Fruit fly (Drosophila melanogaster) whole organism, embryonic: ENCODE results near the gene CG6983.
A peak's percentile ranks its signal among the peaks of the same experiment; 100 is the strongest.

Experiments
- Asciz ChIP-seq: fragments of 200-800 bp; sonication (Bioruptor generic); optimal IDR thresholded peaks from 2 replicates; lab custom pipeline; 2017; ENCODE audit warnings: missing biosample characterization, mild to moderate bottlenecking, missing genetic modification characterization, missing genetic modification reagents
- Atf-2 ChIP-seq: fragments of 200-800 bp; sonication (Bioruptor generic); optimal IDR thresholded peaks from 2 replicates; lab custom pipeline; 2016; ENCODE audit warnings: missing biosample characterization, missing genetic modification characterization
- BEAF-32 ChIP-seq: fragments of 200-800 bp; sonication (Bioruptor generic); optimal IDR thresholded peaks from 3 replicates; lab custom pipeline; 2017; ENCODE audit warnings: missing biosample characterization, missing genetic modification characterization, mild to moderate bottlenecking, moderate library complexity, missing genetic modification reagents
- CG10431 ChIP-seq: fragments of 200-800 bp; sonication (Bioruptor generic); optimal IDR thresholded peaks from 3 replicates; lab custom pipeline; 2018; ENCODE audit warnings: missing biosample characterization, mild to moderate bottlenecking, missing genetic modification characterization
- CG11398 ChIP-seq: fragments of 200-800 bp; sonication (Bioruptor generic); optimal IDR thresholded peaks from 2 replicates; lab custom pipeline; 2016; ENCODE audit warnings: missing biosample characterization, missing genetic modification characterization
- CG12071 ChIP-seq: fragments of 200-800 bp; sonication (Bioruptor generic); optimal IDR thresholded peaks from 3 replicates; lab custom pipeline; 2018; ENCODE audit warnings: missing biosample characterization, mild to moderate bottlenecking, missing genetic modification characterization
- CG14050 ChIP-seq: fragments of 200-800 bp; sonication (Bioruptor generic); IDR thresholded peaks from 3 replicates; pipeline ENCODE4 v1.3.6; 2022; ENCODE audit warnings: missing biosample characterization, missing genetic modification characterization
- CG1603 ChIP-seq: fragments of 200-800 bp; sonication (Bioruptor generic); optimal IDR thresholded peaks from 2 replicates; lab custom pipeline; 2019; ENCODE audit warnings: missing biosample characterization, mild to moderate bottlenecking, missing genetic modification characterization, moderate library complexity
- CG17612 ChIP-seq: fragments of 200-800 bp; sonication (Bioruptor generic); IDR thresholded peaks from 2 replicates; pipeline ENCODE4 v1.3.6; 2022; ENCODE audit warnings: missing biosample characterization, missing genetic modification characterization
- CG1792 ChIP-seq: fragments of 200-800 bp; sonication (Bioruptor generic); optimal IDR thresholded peaks from 2 replicates; lab custom pipeline; 2016; ENCODE audit warnings: missing biosample characterization, missing genetic modification characterization
- CG18262 ChIP-seq: fragments of 200-800 bp; optimal IDR thresholded peaks from 3 replicates; lab custom pipeline; 2019; ENCODE audit warnings: missing biosample characterization, mild to moderate bottlenecking, missing genetic modification characterization, moderate library complexity
- CG2116 ChIP-seq: fragments of 200-800 bp; sonication (Bioruptor generic); optimal IDR thresholded peaks from 3 replicates; lab custom pipeline; 2018; ENCODE audit warnings: missing biosample characterization, mild to moderate bottlenecking, missing genetic modification characterization
- CG3407 ChIP-seq: fragments of 200-800 bp; sonication (Bioruptor generic); optimal IDR thresholded peaks from 2 replicates; lab custom pipeline; 2018; ENCODE audit warnings: missing biosample characterization, mild to moderate bottlenecking, missing genetic modification characterization
- CG34224 ChIP-seq: fragments of 200-800 bp; sonication (Bioruptor generic); IDR thresholded peaks from 3 replicates; pipeline ENCODE4 v1.3.6; 2022; ENCODE audit warnings: missing biosample characterization, missing genetic modification characterization; ENCODE audit not compliant: partially characterized antibody
- CG6654 ChIP-seq: fragments of 200-800 bp; sonication (Bioruptor generic); optimal IDR thresholded peaks from 2 replicates; lab custom pipeline; 2017; ENCODE audit warnings: missing biosample characterization, mild to moderate bottlenecking, missing genetic modification characterization
- CG6689 ChIP-seq: fragments of 200-800 bp; sonication (Bioruptor generic); IDR thresholded peaks from 2 replicates; pipeline ENCODE4 v1.3.6; 2022; ENCODE audit warnings: missing biosample characterization, missing genetic modification characterization
- CG7372 ChIP-seq: fragments of 200-800 bp; sonication (Bioruptor generic); IDR thresholded peaks from 2 replicates; pipeline ENCODE4 v1.3.6; 2022; ENCODE audit warnings: missing biosample characterization, missing genetic modification characterization
- CG8089 ChIP-seq: fragments of 200-800 bp; sonication (Bioruptor generic); optimal IDR thresholded peaks from 3 replicates; lab custom pipeline; 2016; ENCODE audit warnings: missing biosample characterization, missing genetic modification characterization
- CTCF ChIP-seq: fragments of 200-800 bp; sonication (Bioruptor generic); optimal IDR thresholded peaks from 2 replicates; lab custom pipeline; 2017; ENCODE audit warnings: missing biosample characterization, mild to moderate bottlenecking, missing genetic modification characterization, moderate library complexity
- Elba2 ChIP-seq: fragments of 200-800 bp; sonication (Bioruptor generic); optimal IDR thresholded peaks from 3 replicates; lab custom pipeline; 2016; ENCODE audit warnings: missing biosample characterization, missing genetic modification characterization
- Ets65A ChIP-seq: fragments of 200-800 bp; sonication (Bioruptor generic); peaks from one replicate; lab custom pipeline; 2016; ENCODE audit warnings: missing biosample characterization, missing genetic modification characterization
- HmgD ChIP-seq: fragments of 200-800 bp; sonication (Bioruptor generic); optimal IDR thresholded peaks from 3 replicates; lab custom pipeline; 2016; ENCODE audit warnings: missing biosample characterization, missing genetic modification characterization
- Hr51 ChIP-seq, 2 experiments: fragments of 200-800 bp; sonication (Bioruptor generic); optimal IDR thresholded peaks; 2 replicates in 1 of 2; 3 replicates in 1 of 2; lab custom pipeline; 2016 to 2018; ENCODE audit warnings: missing biosample characterization in 2 of 2, missing genetic modification characterization in 2 of 2, mild to moderate bottlenecking in 1 of 2, moderate library complexity in 1 of 2
- Jarid2 ChIP-seq: fragments of 200-800 bp; sonication (Bioruptor generic); optimal IDR thresholded peaks from 3 replicates; lab custom pipeline; 2017; ENCODE audit warnings: mild to moderate bottlenecking, missing biosample characterization, missing genetic modification reagents, missing genetic modification characterization
- Sox100B ChIP-seq: fragments of 200-800 bp; sonication (Bioruptor generic); optimal IDR thresholded peaks from 3 replicates; lab custom pipeline; 2018; ENCODE audit warnings: missing biosample characterization, mild to moderate bottlenecking, missing genetic modification characterization
- Sox102F ChIP-seq: fragments of 200-800 bp; sonication (Bioruptor generic); optimal IDR thresholded peaks from 2 replicates; lab custom pipeline; 2018; ENCODE audit warnings: missing biosample characterization, mild to moderate bottlenecking, missing genetic modification characterization, moderate library complexity
- Ssrp ChIP-seq: fragments of 200-800 bp; sonication (Bioruptor generic); optimal IDR thresholded peaks from 2 replicates; lab custom pipeline; 2018; ENCODE audit warnings: missing biosample characterization, mild to moderate bottlenecking, missing genetic modification characterization, moderate library complexity
- Xrp1 ChIP-seq: fragments of 200-800 bp; sonication (Bioruptor generic); IDR thresholded peaks from 2 replicates; pipeline ENCODE4 v1.3.6; 2022; ENCODE audit warnings: missing biosample characterization, missing genetic modification characterization
- ac ChIP-seq: fragments of 200-800 bp; sonication (Bioruptor generic); optimal IDR thresholded peaks from 3 replicates; lab custom pipeline; 2017; ENCODE audit warnings: missing biosample characterization, mild to moderate bottlenecking, missing genetic modification characterization
- chinmo ChIP-seq: fragments of 200-800 bp; sonication (Bioruptor generic); IDR thresholded peaks from 4 replicates; pipeline ENCODE4 v1.3.6; 2022; ENCODE audit warnings: missing biosample characterization, missing genetic modification characterization; ENCODE audit not compliant: partially characterized antibody
- chn ChIP-seq: fragments of 200-800 bp; sonication (Bioruptor generic); optimal IDR thresholded peaks from 2 replicates; lab custom pipeline; 2016; ENCODE audit warnings: missing biosample characterization, missing genetic modification characterization
- da ChIP-seq: fragments of 200-800 bp; sonication (Bioruptor generic); optimal IDR thresholded peaks from 2 replicates; lab custom pipeline; 2016; ENCODE audit warnings: missing biosample characterization, missing genetic modification characterization
- eve ChIP-seq, 2 experiments: fragments of >200 bp; optimal IDR thresholded peaks; 2 replicates each; lab custom pipeline; 2017; ENCODE audit warnings: missing biosample characterization in 2 of 2, missing genetic modification characterization in 2 of 2
- ham ChIP-seq: fragments of 200-800 bp; sonication (Bioruptor generic); IDR thresholded peaks from 2 replicates; pipeline ENCODE4 v1.3.6; 2022; ENCODE audit warnings: missing biosample characterization, missing genetic modification characterization
- inv ChIP-seq: fragments of 200-800 bp; sonication (Bioruptor generic); IDR thresholded peaks from 2 replicates; pipeline ENCODE4 v1.3.6; 2022; ENCODE audit warnings: missing biosample characterization, missing genetic modification characterization; ENCODE audit not compliant: partially characterized antibody
- lbe ChIP-seq: fragments of 200-800 bp; sonication (Bioruptor generic); optimal IDR thresholded peaks from 2 replicates; lab custom pipeline; 2016; ENCODE audit warnings: missing biosample characterization, mild to moderate bottlenecking, missing genetic modification characterization
- luna ChIP-seq: fragments of 200-800 bp; sonication (Bioruptor generic); optimal IDR thresholded peaks from 2 replicates; lab custom pipeline; 2016; ENCODE audit warnings: missing biosample characterization, missing genetic modification characterization
- nmo ChIP-seq: fragments of 200-800 bp; sonication (Bioruptor generic); optimal IDR thresholded peaks from 2 replicates; lab custom pipeline; 2018; ENCODE audit warnings: missing biosample characterization, mild to moderate bottlenecking, missing genetic modification characterization, moderate library complexity
- odd ChIP-seq: fragments of 200-800 bp; sonication (Bioruptor generic); optimal IDR thresholded peaks from 2 replicates; lab custom pipeline; 2017; ENCODE audit warnings: missing biosample characterization, mild to moderate bottlenecking, missing genetic modification characterization
- pfk ChIP-seq: fragments of 200-800 bp; sonication (Bioruptor generic); optimal IDR thresholded peaks from 2 replicates; lab custom pipeline; 2018; ENCODE audit warnings: missing biosample characterization, mild to moderate bottlenecking, missing genetic modification characterization, moderate library complexity
- pnt ChIP-seq: fragments of 200-800 bp; sonication (Bioruptor generic); optimal IDR thresholded peaks from 3 replicates; lab custom pipeline; 2016; ENCODE audit warnings: missing biosample characterization, missing genetic modification characterization
- pum ChIP-seq: fragments of 200-800 bp; sonication (Bioruptor generic); optimal IDR thresholded peaks from 2 replicates; lab custom pipeline; 2016; ENCODE audit warnings: missing biosample characterization, missing genetic modification characterization
- repo ChIP-seq: fragments of 200-800 bp; sonication (Bioruptor generic); optimal IDR thresholded peaks from 2 replicates; lab custom pipeline; 2016; ENCODE audit warnings: missing biosample characterization, missing genetic modification characterization
- salm ChIP-seq: fragments of 200-800 bp; sonication (Bioruptor generic); optimal IDR thresholded peaks from 2 replicates; lab custom pipeline; 2018; ENCODE audit warnings: missing biosample characterization, mild to moderate bottlenecking, missing genetic modification characterization
- sd ChIP-seq: fragments of 200-800 bp; sonication (Bioruptor generic); optimal IDR thresholded peaks from 3 replicates; lab custom pipeline; 2018; ENCODE audit warnings: missing biosample characterization, mild to moderate bottlenecking, missing genetic modification characterization, moderate library complexity
- sens ChIP-seq: fragments of 200-800 bp; sonication (Bioruptor generic); peaks from one replicate; lab custom pipeline; 2016; ENCODE audit warnings: missing biosample characterization, missing genetic modification characterization
- sisA ChIP-seq: fragments of 200-800 bp; sonication (Bioruptor generic); IDR thresholded peaks from 2 replicates; pipeline ENCODE4 v1.3.6; 2022; ENCODE audit warnings: missing biosample characterization, missing genetic modification characterization
- slp2 ChIP-seq: fragments of 200-800 bp; sonication (Bioruptor generic); optimal IDR thresholded peaks from 2 replicates; lab custom pipeline; 2016; ENCODE audit warnings: missing biosample characterization, missing genetic modification characterization
- sug ChIP-seq: fragments of 200-800 bp; optimal IDR thresholded peaks from 2 replicates; lab custom pipeline; 2019; ENCODE audit warnings: missing biosample characterization, mild to moderate bottlenecking, missing genetic modification characterization, moderate library complexity
- tup ChIP-seq: fragments of 200-800 bp; sonication (Bioruptor generic); optimal IDR thresholded peaks from 2 replicates; lab custom pipeline; 2016; ENCODE audit warnings: missing biosample characterization, mild to moderate bottlenecking, missing genetic modification characterization, moderate library complexity
- z ChIP-seq: fragments of 200-800 bp; sonication (Bioruptor generic); IDR thresholded peaks from 3 replicates; pipeline ENCODE4 v1.3.6; 2022; ENCODE audit warnings: missing biosample characterization, missing genetic modification characterization
- zen2 ChIP-seq: fragments of 200-800 bp; sonication (Bioruptor generic); IDR thresholded peaks from 3 replicates; pipeline ENCODE4 v1.3.6; 2022; ENCODE audit warnings: missing biosample characterization, missing genetic modification characterization; ENCODE audit not compliant: partially characterized antibody

Gene CG6983

DNA sequence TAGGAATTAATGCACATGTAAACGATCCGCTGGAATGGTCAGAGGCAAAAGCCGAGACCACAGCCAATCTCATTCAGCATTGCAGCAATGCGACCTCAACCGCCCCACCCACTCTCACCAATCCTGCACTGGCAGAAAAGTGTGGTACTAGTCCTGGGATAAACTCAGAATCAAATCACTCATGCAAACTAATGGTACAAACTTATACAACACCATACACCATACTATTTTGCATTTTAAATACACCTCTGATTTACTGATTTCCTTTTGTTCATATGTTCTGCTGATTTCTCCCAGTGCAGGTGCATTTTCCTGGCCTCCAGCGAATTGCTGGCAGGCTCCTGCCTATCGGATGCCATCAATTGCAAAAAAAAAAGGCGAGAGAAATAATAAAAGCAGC is 30.2 kb downstream of the CG6983 start (continued):
- TF ChIP-seq CG7372 (GFP tag; lab: Robert Waterston, UW): no peak
- no peak for TF ChIP-seq luna
- no peak for TF ChIP-seq tup (GFP tag; lab: Kevin White, UChicago)
- TF ChIP-seq pum: peak; percentile 17
- no peak for TF ChIP-seq CG8089
- no peak for TF ChIP-seq CG12071 (GFP tag; lab: Kevin White, UChicago)
- TF ChIP-seq Asciz (GFP tag; lab: Kevin White, UChicago): peak; percentile 2
- no peak for TF ChIP-seq CG17612 (GFP tag; lab: Robert Waterston, UW)
- TF ChIP-seq CG1792 (GFP tag; lab: Kevin White, UChicago): no peak
- no peak for TF ChIP-seq CTCF (GFP tag; lab: Kevin White, UChicago)
- TF ChIP-seq CG34224 (GFP tag; lab: Robert Waterston, UW): no peak
- TF ChIP-seq CG2116: no peak
- no peak for TF ChIP-seq CG1603 (tag; lab: Kevin White, UChicago)
- TF ChIP-seq Elba2 (GFP tag; lab: Kevin White, UChicago): no peak
- TF ChIP-seq ham (GFP tag; lab: Robert Waterston, UW): no peak
- TF ChIP-seq Jarid2 (GFP tag; lab: Kevin White, UChicago): no peak
- peak; percentile 34; the same call in 1 of the 2 replicates for TF ChIP-seq Xrp1 (GFP tag; lab: Robert Waterston, UW)
- 0 out of 2 replicates have a peak, but pooled peaks have one; percentile 19 for TF ChIP-seq sisA (GFP tag; lab: Robert Waterston, UW)
- no peak for TF ChIP-seq inv (GFP tag; lab: Robert Waterston, UW)
- no peak for TF ChIP-seq odd (GFP tag; lab: Kevin White, UChicago)
- no peak for TF ChIP-seq da (GFP tag; lab: Kevin White, UChicago)
- no peak for TF ChIP-seq Sox100B (GFP tag; lab: Kevin White, UChicago)
- no peak for TF ChIP-seq chinmo (GFP tag; lab: Robert Waterston, UW)
- no peak for TF ChIP-seq chn (GFP tag; lab: Kevin White, UChicago)
- TF ChIP-seq eve (GFP tag; optimal IDR thresholded peaks at IDR 0.05; lab: Kevin White, UChicago): no peak
- TF ChIP-seq sd: no peak
- no peak for TF ChIP-seq ac (GFP tag; lab: Kevin White, UChicago)
- TF ChIP-seq CG6654 (GFP tag; lab: Kevin White, UChicago): no peak
- no peak for TF ChIP-seq pfk (GFP tag; lab: Kevin White, UChicago)
- TF ChIP-seq CG3407 (GFP tag; lab: Kevin White, UChicago): peak; percentile 24
- no peak for TF ChIP-seq BEAF-32
- peak; percentile 80 for TF ChIP-seq sens (GFP tag; lab: Kevin White, UChicago)
- TF ChIP-seq Hr51 (GFP tag; optimal IDR thresholded peaks at IDR 0.05; lab: Kevin White, UChicago): no peak
- TF ChIP-seq z (GFP tag; lab: Robert Waterston, UW): no peak
- no peak for TF ChIP-seq lbe (GFP tag; lab: Kevin White, UChicago)
- no peak for TF ChIP-seq sug (tag; lab: Kevin White, UChicago)
- no peak for TF ChIP-seq Atf-2 (GFP tag; lab: Kevin White, UChicago)
- no peak for TF ChIP-seq HmgD (GFP tag; lab: Kevin White, UChicago)
- TF ChIP-seq Sox102F (GFP tag; lab: Kevin White, UChicago): peak; percentile 53
- TF ChIP-seq Ssrp (tag; lab: Kevin White, UChicago): peak; percentile 29
- TF ChIP-seq salm: no peak
- TF ChIP-seq CG14050: no peak
- peak; percentile 19; the same call in 1 of the 2 replicates for TF ChIP-seq CG6689
- no peak for TF ChIP-seq CG11398
- TF ChIP-seq zen2 (GFP tag; lab: Robert Waterston, UW): no peak
- no peak for TF ChIP-seq repo (GFP tag; lab: Kevin White, UChicago)
- TF ChIP-seq slp2: no peak
- TF ChIP-seq pnt (GFP tag; lab: Kevin White, UChicago): peak; percentile 10
- TF ChIP-seq CG10431: no peak
- TF ChIP-seq Ets65A (GFP tag; lab: Kevin White, UChicago): peak; percentile 1
- TF ChIP-seq CG18262 (tag; lab: Kevin White, UChicago): peak; percentile 25
- TF ChIP-seq nmo (GFP tag; lab: Kevin White, UChicago): peak; percentile 42
